Worm (Caenorhabditis elegans) whole organism, early embryonic: ENCODE data around the gene ram-5.

ENCODE experiments used
- B0310.2 ChIP-seq: sonication (generic microtip); optimal IDR thresholded peaks from 2 replicates; lab custom pipeline; 2016; ENCODE audit warnings: mild to moderate bottlenecking, missing genetic modification characterization, missing compliant biosample characterization
- F13C5.2 ChIP-seq: sonication (generic microtip); optimal IDR thresholded peaks from 2 replicates; lab custom pipeline; 2017; ENCODE audit warnings: mild to moderate bottlenecking, missing genetic modification characterization, inconsistent platforms, missing compliant biosample characterization
- aly-1 ChIP-seq: sonication (generic microtip); optimal IDR thresholded peaks from 2 replicates; lab custom pipeline; 2016; ENCODE audit warnings: missing genetic modification characterization, missing compliant biosample characterization
- ama-1 ChIP-seq: fragments of 150-350 bp; optimal IDR thresholded peaks from 2 replicates; lab custom pipeline; 2014
- ceh-36 ChIP-seq: sonication (generic microtip); optimal IDR thresholded peaks from 2 replicates; lab custom pipeline; 2016; ENCODE audit warnings: missing genetic modification characterization, inconsistent platforms, missing compliant biosample characterization
- ets-7 ChIP-seq: sonication (generic microtip); optimal IDR thresholded peaks from 2 replicates; lab custom pipeline; 2016; ENCODE audit warnings: missing genotype, missing genetic modification characterization, missing compliant biosample characterization
- flt-1 ChIP-seq: fragments of 200-800 bp; sonication (Bioruptor generic); IDR thresholded peaks from 2 replicates; pipeline ENCODE4 v1.3.6; 2022; ENCODE audit warnings: missing genetic modification characterization, missing compliant biosample characterization
- hmbx-1 ChIP-seq: sonication (generic microtip); optimal IDR thresholded peaks from 2 replicates; lab custom pipeline; 2016; ENCODE audit warnings: mild to moderate bottlenecking, missing genetic modification characterization, missing compliant biosample characterization
- hmg-4 ChIP-seq: fragments of 200-800 bp; sonication (Bioruptor generic); optimal IDR thresholded peaks from 2 replicates; lab custom pipeline; 2018; ENCODE audit warnings: mild to moderate bottlenecking, missing genetic modification characterization, missing compliant biosample characterization
- pes-1 ChIP-seq: fragments of 200-800 bp; sonication (Bioruptor generic); IDR thresholded peaks from 2 replicates; pipeline ENCODE4 v1.3.6; 2022; ENCODE audit warnings: missing genetic modification reagents, missing genetic modification characterization, missing compliant biosample characterization
- scrt-1 ChIP-seq: fragments of 200-800 bp; sonication (Bioruptor generic); IDR thresholded peaks from 2 replicates; pipeline ENCODE4 v1.3.6; 2022; ENCODE audit warnings: missing genetic modification characterization, missing compliant biosample characterization
- tbx-11 ChIP-seq: fragments of 200-800 bp; sonication (Bioruptor generic); IDR thresholded peaks from 2 replicates; pipeline ENCODE4 v1.3.6; 2022; ENCODE audit warnings: missing genetic modification characterization, missing compliant biosample characterization
- tbx-37 ChIP-seq: fragments of 200-800 bp; sonication (Bioruptor generic); conservative IDR thresholded peaks from 2 replicates; pipeline ENCODE4 v1.3.6; 2022; ENCODE audit warnings: missing genetic modification reagents, missing genetic modification characterization, missing compliant biosample characterization
- tra-4 ChIP-seq: sonication (generic microtip); optimal IDR thresholded peaks from 2 replicates; lab custom pipeline; 2017; ENCODE audit warnings: missing genetic modification characterization, missing compliant biosample characterization

- TF ChIP-seq B0310.2 (tag; lab: Kevin White, UChicago) (no peak), scrt-1 (GFP tag; lab: Robert Waterston, UW) (no peak), ama-1 (lab: Kevin White, UChicago) (no peak), hmbx-1 (tag; lab: Kevin White, UChicago) (no peak), tra-4 (no peak), tbx-11 (GFP tag; lab: Robert Waterston, UW) (no peak), tbx-37 (GFP tag; lab: Robert Waterston, UW) (no peak), ets-7 (tag; lab: Kevin White, UChicago) (no peak), flt-1 (GFP tag; lab: Robert Waterston, UW) (no peak), ceh-36 (tag; lab: Kevin White, UChicago) (no peak), pes-1 (GFP tag; lab: Robert Waterston, UW) (no peak), F13C5.2 (tag; lab: Kevin White, UChicago) (no peak), aly-1 (no peak), hmg-4 (GFP tag; lab: Kevin White, UChicago) (no peak)
Observed at ce11 chrX:14534596-14534995, 15.4 kb upstream of the ram-5 start.
